Worm (Caenorhabditis elegans): ENCODE data around the gene nhr-100.

DNA sequence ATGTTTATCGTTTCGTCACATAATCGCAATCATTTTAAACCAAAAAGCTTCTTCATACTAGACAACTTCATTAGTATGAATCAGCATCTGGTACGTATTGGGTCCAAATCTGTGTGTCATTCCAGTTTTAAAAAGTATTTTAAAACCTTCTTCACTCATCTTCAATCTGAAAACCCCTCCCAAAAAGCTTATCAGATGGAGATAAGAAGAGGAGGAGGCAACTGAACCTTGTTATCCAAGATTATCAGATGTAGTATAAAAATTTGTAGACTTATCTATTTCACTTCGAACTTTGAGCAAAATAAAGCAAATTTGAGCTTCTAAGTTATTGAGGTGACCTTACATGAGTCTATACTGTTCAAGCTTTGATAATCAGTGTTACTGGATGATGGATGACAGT is 18.6 kb upstream of the nhr-100 start, which contains the start of gene nhr-38:
- TF ChIP-seq alr-1 (tag; optimal IDR thresholded peaks at IDR 0.05) = no peak
- no peak for TF ChIP-seq skn-1 (tag; optimal IDR thresholded peaks at IDR 0.05)
- TF ChIP-seq peb-1 (tag; optimal IDR thresholded peaks at IDR 0.05) = no peak
- no peak for TF ChIP-seq ztf-11 (tag; optimal IDR thresholded peaks at IDR 0.05)
- no peak for TF ChIP-seq snpc-4 (tag; optimal IDR thresholded peaks at IDR 0.05)
- TF ChIP-seq mdl-1 (tag; optimal IDR thresholded peaks at IDR 0.05) = no peak
- no peak for TF ChIP-seq unc-62 (GFP tag; optimal IDR thresholded peaks at IDR 0.05)
- TF ChIP-seq nhr-11 (tag; optimal IDR thresholded peaks at IDR 0.05) = no peak
- TF ChIP-seq unc-39 (tag; optimal IDR thresholded peaks at IDR 0.05) = no peak
- TF ChIP-seq ceh-82 (tag; optimal IDR thresholded peaks at IDR 0.05) = no peak
- TF ChIP-seq Y55F3AM.14 (GFP tag; optimal IDR thresholded peaks at IDR 0.05) = no peak
- TF ChIP-seq fos-1 (tag; optimal IDR thresholded peaks at IDR 0.05) = no peak
- no peak for TF ChIP-seq elt-3 (tag; optimal IDR thresholded peaks at IDR 0.05)

All from whole organism, L2 larva.